Worm (Caenorhabditis elegans): Measurements from ENCODE around the gene clec-56.

clec-56 gene

DNA sequence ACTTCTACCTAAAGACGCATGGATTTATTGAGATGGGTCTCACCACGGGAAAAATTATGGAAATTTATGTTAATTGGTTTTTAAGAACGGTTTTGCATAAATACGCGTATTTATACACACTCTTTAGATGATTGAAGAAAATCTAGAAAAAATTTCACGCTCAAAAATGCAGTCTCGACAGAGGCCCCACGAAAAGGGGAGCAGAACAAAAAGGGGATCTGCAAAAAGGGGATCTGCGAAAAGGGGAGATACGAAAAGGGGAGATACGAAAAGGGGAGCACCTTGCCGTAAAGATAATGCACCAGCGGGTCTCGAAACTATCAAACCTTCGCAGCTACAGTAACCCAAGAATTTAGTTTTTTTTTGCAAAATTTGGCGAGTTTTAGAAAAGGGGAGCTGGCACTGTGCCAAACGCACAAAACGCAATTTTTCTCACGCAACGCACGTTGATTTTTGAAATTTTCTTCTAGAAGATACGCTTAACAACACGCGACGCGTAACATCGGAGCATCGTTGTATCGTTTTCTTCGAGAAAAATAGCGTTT lies 30.7 kb upstream of the clec-56 start:
- TF ChIP-seq cnd-1 (tag; optimal IDR thresholded peaks at IDR 0.05): peak; percentile 16

DNA sequence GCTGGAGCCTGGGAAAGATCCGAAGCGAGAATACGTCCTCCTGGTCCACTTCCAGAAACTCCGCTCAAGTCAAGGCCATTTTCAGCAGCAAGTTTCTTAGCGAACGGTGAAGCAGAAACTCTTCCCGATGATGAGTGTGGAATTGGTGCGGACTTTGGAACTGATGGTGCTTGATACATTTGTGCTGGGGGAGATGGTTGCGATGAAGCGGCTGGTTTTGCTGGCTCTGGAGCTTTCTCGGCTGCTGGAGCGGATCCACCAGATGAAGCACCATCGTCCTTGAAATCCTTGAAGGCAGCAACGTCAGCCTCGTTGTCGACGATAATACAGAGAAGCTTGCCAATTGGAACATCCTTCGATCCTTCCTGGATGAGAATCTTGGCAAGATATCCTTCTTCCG lies 27.7 kb upstream of the clec-56 start:
- TF ChIP-seq bed-3 (GFP tag; optimal IDR thresholded peaks at IDR 0.05): no peak
- no peak for TF ChIP-seq zip-8 (tag; optimal IDR thresholded peaks at IDR 0.05)
- TF ChIP-seq lsy-2 (tag; optimal IDR thresholded peaks at IDR 0.05): no peak

DNA sequence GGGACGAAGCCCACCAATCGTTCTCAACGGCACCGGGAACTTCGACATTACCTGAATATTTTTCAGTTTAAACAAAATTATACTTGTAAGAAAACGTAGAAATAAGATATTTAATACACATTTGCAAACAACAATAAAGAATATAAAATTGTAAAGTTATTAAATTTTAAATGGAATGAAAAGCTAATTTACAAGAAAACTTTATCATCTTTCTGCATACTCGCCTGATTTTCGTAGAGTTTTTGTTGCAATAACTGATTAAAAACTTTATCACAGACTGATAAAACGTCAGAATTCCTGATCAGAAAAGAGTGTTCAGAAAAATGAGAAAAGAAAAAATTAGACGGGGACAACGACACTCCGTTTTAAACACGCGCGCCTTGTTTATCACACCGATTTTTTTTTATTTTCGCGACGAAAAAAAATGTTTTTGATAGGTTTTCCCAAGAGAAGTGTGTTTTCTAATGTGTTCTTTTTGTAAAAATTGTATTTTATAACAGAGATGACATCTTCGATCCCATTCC lies 26.9 kb upstream of the clec-56 start, which contains the start of the genes dlat-1 and fntb-1:
Gene dlat-1, minus strand, starts transcription at position 51 of the 524 bp plus-strand sequence.
Gene fntb-1, plus strand, starts transcription at position 412 of the 524 bp plus-strand sequence.
- no peak for TF ChIP-seq ham-2 (GFP tag; optimal IDR thresholded peaks at IDR 0.05)
- TF ChIP-seq snpc-4 (tag; optimal IDR thresholded peaks at IDR 0.05): no peak

DNA sequence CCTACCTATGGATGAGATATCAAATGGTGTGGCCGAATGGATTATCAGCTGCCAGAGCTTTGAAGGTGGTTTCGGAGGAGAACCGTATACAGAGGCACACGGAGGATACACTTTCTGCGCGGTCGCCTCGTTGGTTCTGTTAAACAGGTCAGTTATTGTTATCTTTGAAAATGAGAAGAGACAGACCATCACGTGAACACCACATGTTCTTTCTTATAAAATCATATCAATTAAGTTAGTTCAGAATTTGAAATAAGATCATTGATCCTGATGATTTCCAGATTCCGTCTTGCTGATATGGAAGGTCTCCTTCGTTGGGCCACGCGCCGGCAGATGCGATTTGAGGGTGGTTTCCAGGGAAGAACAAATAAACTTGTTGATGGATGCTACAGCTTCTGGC lies 25.5 kb upstream of the clec-56 start:
- TF ChIP-seq lsy-2 (tag; optimal IDR thresholded peaks at IDR 0.05): no peak
- no peak for TF ChIP-seq flh-1 (GFP tag; optimal IDR thresholded peaks at IDR 0.05)
- TF ChIP-seq unc-39 (tag; optimal IDR thresholded peaks at IDR 0.05): no peak
- TF ChIP-seq bed-3 (GFP tag; optimal IDR thresholded peaks at IDR 0.05): no peak
- no peak for TF ChIP-seq nhr-76 (tag; optimal IDR thresholded peaks at IDR 0.05)
- no peak for TF ChIP-seq ztf-11 (tag; optimal IDR thresholded peaks at IDR 0.05)

DNA sequence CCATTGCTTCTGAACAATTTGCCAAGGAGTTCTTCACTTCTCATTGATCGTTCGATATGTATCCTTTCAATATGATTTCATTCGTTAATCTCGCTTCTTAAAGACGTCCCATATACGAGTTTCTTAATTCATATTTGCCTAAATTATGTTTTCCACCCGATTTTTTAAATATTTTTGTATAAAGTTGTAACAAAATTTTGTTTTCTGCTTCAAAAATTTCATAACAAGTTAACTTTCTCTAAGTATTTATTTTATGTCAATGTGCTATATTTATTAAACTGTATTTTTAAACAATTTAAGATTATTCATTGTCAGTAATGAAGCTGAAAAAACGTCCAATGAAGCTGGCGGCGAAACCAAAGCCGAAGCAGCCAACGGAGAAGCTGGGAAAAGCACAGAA lies 24.8 kb upstream of the clec-56 start, which contains the start of gene F23B12.7:
Gene F23B12.7, plus strand, starts transcription at position 301 of the 400 bp plus-strand sequence.
- TF ChIP-seq lin-13 (tag; optimal IDR thresholded peaks at IDR 0.05) (no peak), nhr-2 (tag; optimal IDR thresholded peaks at IDR 0.05) (no peak), mls-2 (tag; optimal IDR thresholded peaks at IDR 0.05) (no peak), drap-1 (GFP tag; optimal IDR thresholded peaks at IDR 0.05) (no peak), nhr-12 (tag; optimal IDR thresholded peaks at IDR 0.05) (no peak), mab-5 (tag; optimal IDR thresholded peaks at IDR 0.05) (no peak), ces-1 (GFP tag; optimal IDR thresholded peaks at IDR 0.05) (no peak), cnd-1 (tag; optimal IDR thresholded peaks at IDR 0.05) (no peak), nhr-237 (tag; optimal IDR thresholded peaks at IDR 0.05) (no peak), unc-120 (tag; optimal IDR thresholded peaks at IDR 0.05; ENCODE audit: poor library complexity, severe bottlenecking) (no peak), ham-2 (GFP tag; optimal IDR thresholded peaks at IDR 0.05) (no peak), lin-32 (GFP tag; optimal IDR thresholded peaks at IDR 0.05) (no peak), ceh-39 (tag; optimal IDR thresholded peaks at IDR 0.05) (no peak), elt-3 (tag; optimal IDR thresholded peaks at IDR 0.05) (no peak), ztf-11 (tag; optimal IDR thresholded peaks at IDR 0.05) (no peak), hlh-1 (tag; optimal IDR thresholded peaks at IDR 0.05) (no peak), tbx-8 (GFP tag; optimal IDR thresholded peaks at IDR 0.05) (no peak)

DNA sequence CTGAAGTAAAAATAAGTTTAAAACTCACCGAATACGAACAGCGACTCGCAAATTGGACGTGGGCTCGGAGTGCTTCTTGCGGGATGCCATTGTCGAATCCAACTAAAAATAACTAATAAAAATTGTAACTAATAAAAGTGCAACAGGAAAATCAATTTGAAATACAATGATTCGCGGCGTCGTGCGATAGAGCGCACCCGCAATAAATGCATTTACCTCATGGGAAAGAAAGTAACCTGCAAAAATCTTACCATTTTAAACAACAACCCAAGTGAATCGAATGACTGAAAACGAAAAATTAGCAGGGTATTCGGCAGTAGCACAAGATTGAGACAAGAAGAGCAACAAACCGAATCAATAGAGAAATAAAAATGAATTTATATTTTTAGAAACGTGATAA lies 17.6 kb upstream of the clec-56 start, which contains the start of gene bmk-1:
Gene bmk-1, minus strand, starts transcription at position 359 of the 400 bp plus-strand sequence.
- no peak for TF ChIP-seq flh-1 (GFP tag; optimal IDR thresholded peaks at IDR 0.05)
- TF ChIP-seq lin-13 (tag; optimal IDR thresholded peaks at IDR 0.05): peak; percentile 35

DNA sequence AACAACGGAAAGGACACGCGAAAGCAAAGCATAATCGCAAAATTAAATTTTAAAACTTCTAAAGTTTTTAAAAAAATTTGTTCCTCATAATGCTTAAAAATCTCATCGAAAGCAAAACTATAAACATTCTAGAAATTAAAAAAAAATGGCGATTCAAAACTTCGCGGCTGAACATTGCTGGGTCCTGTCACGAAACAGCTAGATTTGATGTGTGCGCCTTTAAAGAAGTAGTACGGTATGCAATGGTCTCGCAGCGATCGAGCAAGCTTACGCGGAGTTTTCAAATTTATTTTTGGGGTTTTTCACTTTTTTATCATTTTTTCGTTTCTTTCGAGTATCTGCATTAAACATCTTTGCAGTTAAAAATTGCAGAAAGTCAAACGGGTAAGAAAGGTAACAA lies 17.1 kb upstream of the clec-56 start, which contains the start of gene coh-3:
Gene coh-3, plus strand, starts transcription at position 353 of the 400 bp plus-strand sequence.
- TF ChIP-seq elt-1 (tag; optimal IDR thresholded peaks at IDR 0.05; ENCODE audit: borderline replicate concordance, insufficient read depth) (no peak), ceh-83 (GFP tag; optimal IDR thresholded peaks at IDR 0.05) (no peak), lsy-2 (tag; optimal IDR thresholded peaks at IDR 0.05) (no peak), nhr-12 (tag; optimal IDR thresholded peaks at IDR 0.05) (no peak), drap-1 (GFP tag; optimal IDR thresholded peaks at IDR 0.05) (no peak), cnd-1 (tag; optimal IDR thresholded peaks at IDR 0.05) (no peak), ham-2 (GFP tag; optimal IDR thresholded peaks at IDR 0.05) (no peak), snpc-4 (tag; optimal IDR thresholded peaks at IDR 0.05) (no peak), unc-62 (GFP tag; optimal IDR thresholded peaks at IDR 0.05) (no peak), tbx-8 (GFP tag; optimal IDR thresholded peaks at IDR 0.05) (no peak), mab-5 (tag; optimal IDR thresholded peaks at IDR 0.05) (no peak), bed-3 (GFP tag; optimal IDR thresholded peaks at IDR 0.05) (no peak), lin-32 (GFP tag; optimal IDR thresholded peaks at IDR 0.05) (no peak), ces-1 (GFP tag; optimal IDR thresholded peaks at IDR 0.05) (no peak), M03D4.4 (tag; optimal IDR thresholded peaks at IDR 0.05) (no peak), nhr-237 (tag; optimal IDR thresholded peaks at IDR 0.05) (no peak), sptf-1 (tag; optimal IDR thresholded peaks at IDR 0.05) (no peak), mep-1 (tag; optimal IDR thresholded peaks at IDR 0.05) (no peak), nhr-2 (tag; optimal IDR thresholded peaks at IDR 0.05) (no peak)

Measured in whole organism, mixed stage, embryonic.